Fruit fly (Drosophila melanogaster): ENCODE data around the gene Ir85a.
A peak's percentile ranks its signal among the peaks of the same experiment; 100 is the strongest.

The Ir85a gene

dm6 chr3R:8823761-8824499 lies 29.4 kb downstream of the Ir85a start, which contains the start of the genes IscU and CG8379 (continued):
- TF ChIP-seq Doc2 (GFP tag; IDR thresholded peaks at IDR 0.05) (no peak), CG31365 (tag; optimal IDR thresholded peaks at IDR 0.05) (no peak), al (GFP tag; IDR thresholded peaks at IDR 0.05) (no peak), CG10462 (GFP tag; optimal IDR thresholded peaks at IDR 0.05) (no peak), Dip2 (GFP tag; IDR thresholded peaks at IDR 0.05) (no peak), maf-S (GFP tag; optimal IDR thresholded peaks at IDR 0.05) (no peak), CTCF (GFP tag; optimal IDR thresholded peaks at IDR 0.05) (peak; percentile 23), Atf6 (GFP tag; IDR thresholded peaks at IDR 0.05) (no peak), CG17612 (GFP tag; IDR thresholded peaks at IDR 0.05) (no peak), CG5245 (GFP tag; optimal IDR thresholded peaks at IDR 0.05) (no peak), Bgb (GFP tag; IDR thresholded peaks at IDR 0.05; ENCODE audit: partially characterized antibody) (no peak), chn (GFP tag; optimal IDR thresholded peaks at IDR 0.05) (no peak), CG33557 (GFP tag; optimal IDR thresholded peaks at IDR 0.05) (peak; percentile 36), C15 (GFP tag; IDR thresholded peaks at IDR 0.05) (no peak), kay (GFP tag; optimal IDR thresholded peaks at IDR 0.05) (no peak), CG2678 (tag; optimal IDR thresholded peaks at IDR 0.05) (no peak), CG13894 (tag; optimal IDR thresholded peaks at IDR 0.05) (no peak), CG17361 (GFP tag; IDR thresholded peaks at IDR 0.05) (no peak; the same call in 1 of the 3 replicates), CG9609 (GFP tag; optimal IDR thresholded peaks at IDR 0.05) (no peak), Antp (GFP tag; optimal IDR thresholded peaks at IDR 0.05) (no peak), zf30C (GFP tag; optimal IDR thresholded peaks at IDR 0.05) (no peak), CG3838 (GFP tag; optimal IDR thresholded peaks at IDR 0.05) (no peak), Oli (tag; optimal IDR thresholded peaks at IDR 0.05) (no peak), NFAT (GFP tag; IDR thresholded peaks at IDR 0.05) (no peak), lilli (GFP tag; optimal IDR thresholded peaks at IDR 0.05) (no peak), Sox102F (GFP tag; optimal IDR thresholded peaks at IDR 0.05) (no peak), bigmax (GFP tag; optimal IDR thresholded peaks at IDR 0.05) (no peak), Optix (GFP tag; IDR thresholded peaks at IDR 0.05) (no peak), CG18476 (GFP tag; optimal IDR thresholded peaks at IDR 0.05) (no peak), CG7745 (tag; optimal IDR thresholded peaks at IDR 0.05) (no peak), amos (GFP tag; IDR thresholded peaks at IDR 0.05; ENCODE audit: partially characterized antibody) (peak; percentile 53; the same call in 1 of the 2 replicates), CG2712 (tag; optimal IDR thresholded peaks at IDR 0.05) (peak; percentile 56), CG11560 (tag; IDR thresholded peaks at IDR 0.05) (no peak), exex (tag; optimal IDR thresholded peaks at IDR 0.05) (no peak), CG2889 (GFP tag; IDR thresholded peaks at IDR 0.05) (no peak), NC2β (GFP tag; optimal IDR thresholded peaks at IDR 0.05) (no peak), CG16779 (GFP tag; IDR thresholded peaks at IDR 0.05) (no peak), Dbx (GFP tag; IDR thresholded peaks at IDR 0.05) (no peak), CG33213 (GFP tag; optimal IDR thresholded peaks at IDR 0.05) (no peak), slp2 (GFP tag; optimal IDR thresholded peaks at IDR 0.05) (no peak), ro (GFP tag; IDR thresholded peaks at IDR 0.05) (no peak), wdn (GFP tag; IDR thresholded peaks at IDR 0.05) (no peak), Chrac-16 (GFP tag; optimal IDR thresholded peaks at IDR 0.05) (no peak), NfI (GFP tag; optimal IDR thresholded peaks at IDR 0.05) (no peak), CG6791 (GFP tag; IDR thresholded peaks at IDR 0.05; ENCODE audit: partially characterized antibody) (no peak), pzg (GFP tag; optimal IDR thresholded peaks at IDR 0.05) (peak; percentile 68), caup (GFP tag; optimal IDR thresholded peaks at IDR 0.05; ENCODE audit: severe bottlenecking) (no peak), CG5180 (GFP tag; optimal IDR thresholded peaks at IDR 0.05) (no peak), E2f2 (GFP tag; IDR thresholded peaks at IDR 0.05) (peak; percentile 32; the same call in 1 of the 2 replicates), Six4 (GFP tag; optimal IDR thresholded peaks at IDR 0.05) (no peak), CG4424 (GFP tag; optimal IDR thresholded peaks at IDR 0.05) (no peak)

Measured in whole organism, embryonic.